Fruit fly (Drosophila melanogaster): ENCODE results near the gene Eaf6.

Eaf6 gene

DNA sequence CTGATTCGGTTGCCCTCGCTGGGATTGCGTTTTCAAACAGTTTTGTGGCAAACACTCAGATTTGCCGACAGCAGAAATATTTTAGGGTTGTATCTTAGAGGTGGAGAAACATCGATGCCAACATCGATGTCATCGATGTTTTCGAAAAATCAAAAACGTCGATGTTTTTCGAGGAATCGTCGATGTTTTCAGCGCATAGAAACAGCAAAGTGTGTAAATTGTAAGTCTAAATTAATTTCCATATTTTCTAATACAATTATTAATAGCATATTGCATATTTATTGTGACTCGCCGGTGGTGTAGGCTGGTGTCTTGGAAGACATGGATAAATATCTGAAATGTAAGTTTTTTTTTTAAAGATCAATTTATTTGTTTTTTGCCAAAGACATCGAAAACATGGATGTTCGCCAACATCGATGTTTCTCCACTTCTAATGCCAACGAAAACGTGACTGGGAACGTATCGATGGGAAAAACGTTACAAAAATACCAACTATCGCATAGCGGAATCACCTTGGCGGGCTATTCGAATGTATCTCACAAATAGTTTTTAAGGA lies 4.2 kb downstream of the Eaf6 start, which contains the start of gene TM9SF3 (continued):
- TF ChIP-seq disco-r (GFP tag; optimal IDR thresholded peaks at IDR 0.05) (no peak), Blimp-1 (GFP tag; optimal IDR thresholded peaks at IDR 0.05) (no peak), chn (GFP tag; optimal IDR thresholded peaks at IDR 0.05) (peak; percentile 20), knrl (GFP tag; IDR thresholded peaks at IDR 0.05; ENCODE audit: partially characterized antibody) (peak; percentile 89), p53 (GFP tag; optimal IDR thresholded peaks at IDR 0.05) (no peak), peb (GFP tag; IDR thresholded peaks at IDR 0.05) (no peak), Stat92E (GFP tag; optimal IDR thresholded peaks at IDR 0.05) (no peak), CG11398 (GFP tag; optimal IDR thresholded peaks at IDR 0.05) (no peak), unpg (GFP tag; optimal IDR thresholded peaks at IDR 0.05) (no peak), lbe (GFP tag; optimal IDR thresholded peaks at IDR 0.05) (no peak), CG10979 (tag; optimal IDR thresholded peaks at IDR 0.05) (no peak), Drgx (GFP tag; IDR thresholded peaks at IDR 0.05) (no peak), trh (GFP tag; optimal IDR thresholded peaks at IDR 0.05) (no peak), eyg (GFP tag; optimal IDR thresholded peaks at IDR 0.05) (no peak), Mad (GFP tag; optimal IDR thresholded peaks at IDR 0.05) (no peak), CHES-1-like (GFP tag; optimal IDR thresholded peaks at IDR 0.05) (no peak), sd (tag; optimal IDR thresholded peaks at IDR 0.05) (peak; percentile 49), Hr51 (GFP tag; optimal IDR thresholded peaks at IDR 0.05) (peak in 1 of 2 experiments; percentile 32), schlank (tag; optimal IDR thresholded peaks at IDR 0.05) (no peak), CG30403 (GFP tag; optimal IDR thresholded peaks at IDR 0.05) (peak; percentile 46), CG17385 (GFP tag; optimal IDR thresholded peaks at IDR 0.05) (no peak), CG11093 (GFP tag; IDR thresholded peaks at IDR 0.05) (no peak), CG18764 (GFP tag; optimal IDR thresholded peaks at IDR 0.05) (no peak), pzg (GFP tag; optimal IDR thresholded peaks at IDR 0.05) (peak; percentile 55), cwo (GFP tag; optimal IDR thresholded peaks at IDR 0.05) (no peak), dan (GFP tag; IDR thresholded peaks at IDR 0.05) (no peak), CG7987 (GFP tag; optimal IDR thresholded peaks at IDR 0.05) (no peak), Dref (GFP tag; IDR thresholded peaks at IDR 0.05) (peak; percentile 66), Max (GFP tag; optimal IDR thresholded peaks at IDR 0.05) (peak; percentile 46), CG4328 (GFP tag; optimal IDR thresholded peaks at IDR 0.05) (no peak), CG18476 (GFP tag; optimal IDR thresholded peaks at IDR 0.05) (peak; percentile 2), dmrt11E (tag; optimal IDR thresholded peaks at IDR 0.05) (no peak), CG9817 (tag; optimal IDR thresholded peaks at IDR 0.05) (no peak), CG10654 (GFP tag; optimal IDR thresholded peaks at IDR 0.05) (no peak), CG4820 (GFP tag; optimal IDR thresholded peaks at IDR 0.05) (no peak), da (GFP tag; optimal IDR thresholded peaks at IDR 0.05) (no peak), Lim3 (GFP tag; IDR thresholded peaks at IDR 0.05) (no peak), Dip3 (GFP tag; optimal IDR thresholded peaks at IDR 0.05) (peak; percentile 0), en (GFP tag; optimal IDR thresholded peaks at IDR 0.05) (no peak), CG7745 (tag; optimal IDR thresholded peaks at IDR 0.05) (no peak), kah (GFP tag; optimal IDR thresholded peaks at IDR 0.05) (no peak), wdn (GFP tag; IDR thresholded peaks at IDR 0.05) (no peak), Oaz (GFP tag; IDR thresholded peaks at IDR 0.05) (no peak), sc (optimal IDR thresholded peaks at IDR 0.05) (no peak), sc (GFP tag; optimal IDR thresholded peaks at IDR 0.05) (no peak), Hand (GFP tag; optimal IDR thresholded peaks at IDR 0.05) (no peak), tll (GFP tag; optimal IDR thresholded peaks at IDR 0.05) (peak in 1 of 2 experiments; percentile 57), pho (GFP tag; optimal IDR thresholded peaks at IDR 0.05) (peak; percentile 57), CoRest (tag; optimal IDR thresholded peaks at IDR 0.05) (peak; percentile 41), ab (GFP tag; optimal IDR thresholded peaks at IDR 0.05) (no peak), ase (GFP tag; IDR thresholded peaks at IDR 0.05) (no peak)
